Worm (Caenorhabditis elegans): ENCODE data around the gene T22F3.8.
A peak's percentile ranks its signal among the peaks of the same experiment; 100 is the strongest.

T22F3.8 gene

DNA sequence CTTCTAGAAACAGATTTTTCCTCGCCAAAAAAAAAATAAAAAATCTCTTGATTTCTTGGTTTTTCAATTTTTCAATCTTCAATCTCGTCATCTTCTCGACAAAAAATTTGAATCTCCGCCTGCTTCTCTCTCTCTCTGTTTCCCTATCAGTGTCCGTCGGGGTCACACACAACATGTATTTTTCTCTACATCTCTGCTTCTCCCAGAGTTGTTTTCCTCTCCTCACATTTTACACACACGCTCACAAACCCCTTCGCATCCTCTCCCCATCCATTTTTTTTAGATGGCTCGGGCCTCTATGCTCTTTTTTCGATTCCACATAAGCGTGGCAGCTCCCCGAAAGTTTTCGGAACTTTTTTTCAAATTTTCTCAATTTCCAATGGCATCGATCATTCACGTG, 25.4 kb downstream of the T22F3.8 start (continued):
- no peak for TF ChIP-seq lin-26 (GFP tag; IDR thresholded peaks at IDR 0.05)
- no peak for TF ChIP-seq dox-1 (GFP tag; IDR thresholded peaks at IDR 0.05)
- peak; percentile 31 for TF ChIP-seq somi-1 (GFP tag; optimal IDR thresholded peaks at IDR 0.05)
- no peak for TF ChIP-seq Y53F4B.3 (GFP tag; IDR thresholded peaks at IDR 0.05)
- no peak for TF ChIP-seq F33H1.4 (GFP tag; IDR thresholded peaks at IDR 0.05)
- TF ChIP-seq F10E7.11 (tag; optimal IDR thresholded peaks at IDR 0.05) = no peak
- TF ChIP-seq ekl-4 (GFP tag; IDR thresholded peaks at IDR 0.05) = no peak
- no peak for TF ChIP-seq zim-3 (tag; optimal IDR thresholded peaks at IDR 0.05)
- no peak for TF ChIP-seq unc-62 (GFP tag; optimal IDR thresholded peaks at IDR 0.05)
- TF ChIP-seq madf-8 (GFP tag; conservative IDR thresholded peaks at IDR 0.05) = no peak
- no peak for TF ChIP-seq lsy-27 (tag; optimal IDR thresholded peaks at IDR 0.05; ENCODE audit: borderline replicate concordance, insufficient read depth)
- TF ChIP-seq rcor-1 (GFP tag; IDR thresholded peaks at IDR 0.05) = peak; percentile 24; the same call in 1 of the 2 replicates
- no peak for TF ChIP-seq B0261.1 (tag; optimal IDR thresholded peaks at IDR 0.05)
- TF ChIP-seq hlh-12 (tag; optimal IDR thresholded peaks at IDR 0.05) = no peak
- TF ChIP-seq atf-7 (tag; optimal IDR thresholded peaks at IDR 0.05) = peak; percentile 12
- TF ChIP-seq ceh-100 (GFP tag; IDR thresholded peaks at IDR 0.05) = no peak
- no peak for TF ChIP-seq ceh-40 (GFP tag; IDR thresholded peaks at IDR 0.05)
- TF ChIP-seq sea-2 (GFP tag; IDR thresholded peaks at IDR 0.05) = no peak
- TF ChIP-seq T26A5.8 (tag; optimal IDR thresholded peaks at IDR 0.05) = no peak
- no peak for TF ChIP-seq gei-17 (GFP tag; optimal IDR thresholded peaks at IDR 0.05)
- no peak for TF ChIP-seq C17E4.6 (GFP tag; IDR thresholded peaks at IDR 0.05)
- TF ChIP-seq unc-130 (GFP tag; optimal IDR thresholded peaks at IDR 0.05) = no peak
- no peak for TF ChIP-seq akir-1 (GFP tag; optimal IDR thresholded peaks at IDR 0.05)
- TF ChIP-seq athp-1 (tag; optimal IDR thresholded peaks at IDR 0.05) = no peak
- no peak for TF ChIP-seq dpff-1 (tag; optimal IDR thresholded peaks at IDR 0.05)
- no peak for TF ChIP-seq ceh-91 (GFP tag; IDR thresholded peaks at IDR 0.05)
- no peak for TF ChIP-seq nfya-1 (tag; optimal IDR thresholded peaks at IDR 0.05; ENCODE audit: borderline replicate concordance, insufficient read depth)
- no peak for TF ChIP-seq D2030.7 (GFP tag; IDR thresholded peaks at IDR 0.05)
- TF ChIP-seq pbrm-1 (GFP tag; IDR thresholded peaks at IDR 0.05) = no peak
- TF ChIP-seq Y95B8A.8 (GFP tag; IDR thresholded peaks at IDR 0.05) = no peak
- no peak for TF ChIP-seq sptf-2 (GFP tag; optimal IDR thresholded peaks at IDR 0.05)
- TF ChIP-seq attf-5 (GFP tag; optimal IDR thresholded peaks at IDR 0.05) = peak; percentile 70
- TF ChIP-seq attf-3 (GFP tag; conservative IDR thresholded peaks at IDR 0.05) = no peak
- TF ChIP-seq rec-8 (tag; optimal IDR thresholded peaks at IDR 0.05) = no peak
- TF ChIP-seq rpc-1 (optimal IDR thresholded peaks at IDR 0.05) = no peak
- TF ChIP-seq rpc-1 (tag; optimal IDR thresholded peaks at IDR 0.05) = no peak
- no peak for TF ChIP-seq ztf-18 (tag; optimal IDR thresholded peaks at IDR 0.05)
- no peak for TF ChIP-seq efl-1 (GFP tag; optimal IDR thresholded peaks at IDR 0.05)
- TF ChIP-seq snpc-4 (GFP tag; optimal IDR thresholded peaks at IDR 0.05) = no peak
- peak in 1 of 4 experiments; percentile 5 for TF ChIP-seq snpc-4 (tag; optimal IDR thresholded peaks at IDR 0.05)
- TF ChIP-seq aptf-3 (GFP tag; IDR thresholded peaks at IDR 0.05) = no peak
- no peak for TF ChIP-seq F52B5.7 (tag; optimal IDR thresholded peaks at IDR 0.05)
- TF ChIP-seq aptf-2 (GFP tag; conservative IDR thresholded peaks at IDR 0.05) = no peak
- no peak for TF ChIP-seq T07F8.4 (tag; optimal IDR thresholded peaks at IDR 0.05)
- TF ChIP-seq snpc-1.1 (tag; optimal IDR thresholded peaks at IDR 0.05; ENCODE audit: insufficient read depth) = no peak
- TF ChIP-seq lin-54 (GFP tag; optimal IDR thresholded peaks at IDR 0.05) = peak; percentile 11
- TF ChIP-seq nhr-27 (tag; optimal IDR thresholded peaks at IDR 0.05) = no peak
- TF ChIP-seq B0336.3 (GFP tag; IDR thresholded peaks at IDR 0.05) = no peak
- TF ChIP-seq ceh-27 (GFP tag; optimal IDR thresholded peaks at IDR 0.05) = no peak
- TF ChIP-seq nfya-2 (GFP tag; IDR thresholded peaks at IDR 0.05) = no peak

Data from whole organism, young adult.